Fruit fly (Drosophila melanogaster) whole organism, pupa: Measurements from ENCODE around the gene ph-d.

Source experiments
- CG12605 ChIP-seq: fragments of 200-800 bp; sonication (Bioruptor generic); IDR thresholded peaks from 2 replicates; pipeline ENCODE4 v1.3.6; 2022; ENCODE audit warnings: missing biosample characterization, missing genetic modification characterization
- CG14655 ChIP-seq: fragments of 200-800 bp; sonication (Bioruptor generic); optimal IDR thresholded peaks from 3 replicates; lab custom pipeline; 2017; ENCODE audit warnings: mild to moderate bottlenecking, missing biosample characterization, missing genetic modification reagents, missing genetic modification characterization
- CG32121 ChIP-seq: fragments of 200-800 bp; sonication (Bioruptor generic); IDR thresholded peaks from 2 replicates; pipeline ENCODE4 v1.3.6; 2022; ENCODE audit warnings: missing biosample characterization, missing genetic modification characterization
- CG8159 ChIP-seq: fragments of 200-800 bp; sonication (Bioruptor generic); optimal IDR thresholded peaks from 3 replicates; lab custom pipeline; 2018; ENCODE audit warnings: missing biosample characterization, mild to moderate bottlenecking, missing genetic modification characterization, moderate library complexity
- EcR ChIP-seq: fragments of 200-800 bp; sonication (Bioruptor generic); optimal IDR thresholded peaks from 3 replicates; lab custom pipeline; 2019; ENCODE audit warnings: missing biosample characterization, missing genetic modification characterization, mild to moderate bottlenecking, moderate library complexity, missing genetic modification reagents
- Ets98B ChIP-seq: fragments of 200-800 bp; sonication (Bioruptor generic); IDR thresholded peaks from 2 replicates; pipeline ENCODE4 v1.3.6; 2022; ENCODE audit warnings: missing biosample characterization, missing genetic modification characterization
- Pif1A ChIP-seq: fragments of 200-800 bp; sonication (Bioruptor generic); optimal IDR thresholded peaks from 3 replicates; lab custom pipeline; 2016; ENCODE audit warnings: missing biosample characterization, missing genetic modification characterization
- Snoo ChIP-seq: fragments of 200-800 bp; sonication (Bioruptor generic); optimal IDR thresholded peaks from 3 replicates; lab custom pipeline; 2017; ENCODE audit warnings: missing biosample characterization, mild to moderate bottlenecking, missing genetic modification characterization, inconsistent platforms
- fd96Ca ChIP-seq: fragments of 200-800 bp; sonication (Bioruptor generic); IDR thresholded peaks from 3 replicates; pipeline ENCODE4 v1.3.6; 2022; ENCODE audit warnings: missing biosample characterization, missing genetic modification characterization
- gl ChIP-seq: fragments of 200-800 bp; sonication (Bioruptor generic); optimal IDR thresholded peaks from 2 replicates; lab custom pipeline; 2018; ENCODE audit warnings: missing biosample characterization, mild to moderate bottlenecking, missing genetic modification characterization
- rn ChIP-seq: fragments of 200-800 bp; sonication (Bioruptor generic); IDR thresholded peaks from 2 replicates; pipeline ENCODE4 v1.3.6; 2022; ENCODE audit warnings: missing biosample characterization, missing genetic modification characterization

DNA sequence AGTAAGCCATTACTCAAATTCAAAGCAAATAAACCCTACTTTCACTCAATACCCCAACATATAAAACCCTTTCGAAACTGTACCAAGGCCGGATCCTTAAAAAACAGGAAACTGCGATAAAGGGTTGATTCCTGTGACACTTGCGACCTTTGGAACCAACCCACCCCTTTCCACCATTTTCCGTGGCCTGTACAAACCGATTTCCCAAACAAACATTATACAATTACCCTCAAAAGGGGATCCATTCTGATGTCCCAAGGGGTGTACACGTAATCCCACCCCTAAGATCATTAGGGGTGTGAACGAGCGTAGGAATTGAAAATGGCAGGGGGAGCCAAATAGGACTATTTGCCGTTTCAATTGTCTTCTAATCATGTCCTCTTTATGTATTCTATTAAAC lies 16.5 kb upstream of the ph-d start:
- no peak for TF ChIP-seq CG32121 (GFP tag; lab: Robert Waterston, UW)
- no peak for TF ChIP-seq Snoo
- no peak for TF ChIP-seq gl (tag; lab: Kevin White, UChicago)
- no peak for TF ChIP-seq CG8159 (tag; lab: Kevin White, UChicago)
- no peak for TF ChIP-seq EcR
- TF ChIP-seq rn (GFP tag; lab: Robert Waterston, UW) = no peak
- TF ChIP-seq Ets98B = no peak
- no peak for TF ChIP-seq fd96Ca (GFP tag; lab: Robert Waterston, UW)
- TF ChIP-seq Pif1A (GFP tag; lab: Kevin White, UChicago) = no peak
- no peak for TF ChIP-seq CG14655
- no peak for TF ChIP-seq CG12605
